Fruit fly (Drosophila melanogaster): Measurements from ENCODE around the gene mRpL1.

Gene mRpL1

dm6 chr3R:8300928-8301752 lies at the start of gene mRpL1, which contains the start of gene CG9626 (continued):
- peak; percentile 32; the same call in 1 of the 2 replicates for TF ChIP-seq Rfx (GFP tag; IDR thresholded peaks at IDR 0.05)
- TF ChIP-seq CG2202 (tag; optimal IDR thresholded peaks at IDR 0.05) = no peak
- TF ChIP-seq ato (GFP tag; IDR thresholded peaks at IDR 0.05; ENCODE audit: partially characterized antibody) = peak; percentile 70
- peak; percentile 10 for TF ChIP-seq CG9609 (GFP tag; optimal IDR thresholded peaks at IDR 0.05)
- TF ChIP-seq sens (GFP tag) = peak; percentile 68
- peak; percentile 15 for TF ChIP-seq Mad (GFP tag; optimal IDR thresholded peaks at IDR 0.05)
- TF ChIP-seq Asciz (GFP tag; optimal IDR thresholded peaks at IDR 0.05) = no peak
- no peak for TF ChIP-seq twi (tag; optimal IDR thresholded peaks at IDR 0.05)
- peak; percentile 34 for TF ChIP-seq CG12391 (tag; optimal IDR thresholded peaks at IDR 0.05)
- peak in 1 of 2 experiments; percentile 29 for TF ChIP-seq chif (GFP tag; optimal IDR thresholded peaks at IDR 0.05)
- peak; percentile 40 for TF ChIP-seq nerfin-1 (tag; optimal IDR thresholded peaks at IDR 0.05)
- TF ChIP-seq Hr3 (GFP tag; optimal IDR thresholded peaks at IDR 0.05) = no peak
- no peak for TF ChIP-seq CG3407 (GFP tag; optimal IDR thresholded peaks at IDR 0.05)
- TF ChIP-seq CG17802 (tag; optimal IDR thresholded peaks at IDR 0.05) = peak; percentile 7
- TF ChIP-seq ERR (GFP tag; optimal IDR thresholded peaks at IDR 0.05) = peak; percentile 16
- peak; percentile 3 for TF ChIP-seq CG10979 (tag; optimal IDR thresholded peaks at IDR 0.05)
- TF ChIP-seq CG31441 (GFP tag; IDR thresholded peaks at IDR 0.05) = no peak
- peak; percentile 58 for TF ChIP-seq Deaf1 (tag; optimal IDR thresholded peaks at IDR 0.05)
- peak; percentile 22 for TF ChIP-seq CG17912 (GFP tag; optimal IDR thresholded peaks at IDR 0.05)
- peak; percentile 76 for TF ChIP-seq CG14710 (tag; optimal IDR thresholded peaks at IDR 0.05)
- peak; percentile 43 for TF ChIP-seq CG3847 (GFP tag; IDR thresholded peaks at IDR 0.05)
- TF ChIP-seq zfh2 (GFP tag; optimal IDR thresholded peaks at IDR 0.05) = peak; percentile 47
- TF ChIP-seq CG7786 (GFP tag; optimal IDR thresholded peaks at IDR 0.05) = peak; percentile 9
- peak; percentile 21 for TF ChIP-seq jumu (GFP tag; optimal IDR thresholded peaks at IDR 0.05)
- TF ChIP-seq Meics (GFP tag; optimal IDR thresholded peaks at IDR 0.05) = peak; percentile 9
- TF ChIP-seq croc (GFP tag; conservative IDR thresholded peaks at IDR 0.05) = no peak
- TF ChIP-seq bigmax (GFP tag; optimal IDR thresholded peaks at IDR 0.05) = peak; percentile 93
- peak; percentile 58 for TF ChIP-seq CG33213 (GFP tag; optimal IDR thresholded peaks at IDR 0.05)
- peak; percentile 43 for TF ChIP-seq HmgD (GFP tag; optimal IDR thresholded peaks at IDR 0.05)
- TF ChIP-seq phol (tag; optimal IDR thresholded peaks at IDR 0.05) = peak; percentile 47
- peak; percentile 5 for TF ChIP-seq p53 (GFP tag; optimal IDR thresholded peaks at IDR 0.05)
- peak; percentile 35; the same call in 1 of the 2 replicates for TF ChIP-seq amos (GFP tag; IDR thresholded peaks at IDR 0.05; ENCODE audit: partially characterized antibody)
- no peak for TF ChIP-seq Eip74EF (GFP tag; optimal IDR thresholded peaks at IDR 0.05)
- no peak for TF ChIP-seq CG8478 (optimal IDR thresholded peaks at IDR 0.05)
- 0 out of 4 replicates have a peak, but pooled peaks have one; percentile 23 for TF ChIP-seq chinmo (GFP tag; IDR thresholded peaks at IDR 0.05; ENCODE audit: partially characterized antibody)
- peak; percentile 30; the same call in 1 of the 3 replicates for TF ChIP-seq CG34224 (GFP tag; IDR thresholded peaks at IDR 0.05; ENCODE audit: partially characterized antibody)
- TF ChIP-seq Dref (GFP tag; IDR thresholded peaks at IDR 0.05) = peak; percentile 42
- peak; percentile 5 for TF ChIP-seq fu2 (GFP tag; optimal IDR thresholded peaks at IDR 0.05)
- TF ChIP-seq ftz-f1 (GFP tag; optimal IDR thresholded peaks at IDR 0.05) = peak; percentile 94
- TF ChIP-seq vfl (GFP tag; optimal IDR thresholded peaks at IDR 0.05) = peak; percentile 43
- TF ChIP-seq CG11504 (tag; optimal IDR thresholded peaks at IDR 0.05) = no peak
- TF ChIP-seq CG4617 (GFP tag; optimal IDR thresholded peaks at IDR 0.05; ENCODE audit: borderline replicate concordance) = peak; percentile 92
- TF ChIP-seq pho (GFP tag; optimal IDR thresholded peaks at IDR 0.05) = peak; percentile 17
- TF ChIP-seq CG30403 (GFP tag; optimal IDR thresholded peaks at IDR 0.05) = peak; percentile 12
- no peak for TF ChIP-seq CG15073 (GFP tag; optimal IDR thresholded peaks at IDR 0.05)
- peak; percentile 53 for TF ChIP-seq E2f2 (GFP tag; IDR thresholded peaks at IDR 0.05)
- peak; percentile 35 for TF ChIP-seq CG12155 (GFP tag; optimal IDR thresholded peaks at IDR 0.05)
- TF ChIP-seq tx (GFP tag; optimal IDR thresholded peaks at IDR 0.05) = no peak
- no peak for TF ChIP-seq CG32772 (GFP tag; IDR thresholded peaks at IDR 0.05)
